Worm (Caenorhabditis elegans): ENCODE data around the gene cest-32.
A peak's percentile ranks its signal among the peaks of the same experiment; 100 is the strongest.

The cest-32 gene

ce11 chrV:5274974-5275373 lies 41.3 kb upstream of the cest-32 start:
- TF ChIP-seq ceh-32 (tag; optimal IDR thresholded peaks at IDR 0.05; ENCODE audit: poor library complexity) (no peak), cey-2 (tag; optimal IDR thresholded peaks at IDR 0.05; ENCODE audit: borderline replicate concordance, insufficient read depth) (no peak), zfp-2 (tag; optimal IDR thresholded peaks at IDR 0.05) (no peak), fos-1 (tag; optimal IDR thresholded peaks at IDR 0.05) (no peak), lir-3 (tag; optimal IDR thresholded peaks at IDR 0.05) (no peak), Y105C5A.15 (GFP tag; IDR thresholded peaks at IDR 0.05) (no peak), lin-15B (tag; optimal IDR thresholded peaks at IDR 0.05) (no peak), Y5F2A.4 (GFP tag; optimal IDR thresholded peaks at IDR 0.05) (no peak), nhr-77 (tag; optimal IDR thresholded peaks at IDR 0.05) (no peak), R02D3.7 (tag; optimal IDR thresholded peaks at IDR 0.05) (no peak), nhr-6 (tag; optimal IDR thresholded peaks at IDR 0.05) (no peak), mes-2 (tag; optimal IDR thresholded peaks at IDR 0.05; ENCODE audit: poor library complexity, severe bottlenecking) (peak; percentile 70), dpl-1 (GFP tag; optimal IDR thresholded peaks at IDR 0.05) (peak; percentile 66), fkh-10 (GFP tag; optimal IDR thresholded peaks at IDR 0.05) (no peak), rbr-2 (tag; optimal IDR thresholded peaks at IDR 0.05) (peak; percentile 46), mdl-1 (tag; optimal IDR thresholded peaks at IDR 0.05) (peak in 1 of 2 experiments; percentile 34), lsy-2 (tag; optimal IDR thresholded peaks at IDR 0.05) (peak in 1 of 2 experiments; percentile 72), jun-1 (tag; optimal IDR thresholded peaks at IDR 0.05) (no peak), T26A8.4 (GFP tag; IDR thresholded peaks at IDR 0.05) (peak; percentile 13; the same call in 1 of the 2 replicates), nhr-237 (tag; optimal IDR thresholded peaks at IDR 0.05) (no peak), dmd-6 (GFP tag; IDR thresholded peaks at IDR 0.05) (0 out of 2 replicates have a peak, but pooled peaks have one; percentile 37), nhr-48 (tag; optimal IDR thresholded peaks at IDR 0.05) (no peak), attf-4 (tag; optimal IDR thresholded peaks at IDR 0.05) (no peak), ZK337.2 (GFP tag; IDR thresholded peaks at IDR 0.05) (no peak), ceh-82 (tag; optimal IDR thresholded peaks at IDR 0.05) (no peak), F37D6.2 (tag; optimal IDR thresholded peaks at IDR 0.05) (peak; percentile 25), mdt-29 (GFP tag; IDR thresholded peaks at IDR 0.05) (no peak), lim-7 (GFP tag; IDR thresholded peaks at IDR 0.05) (no peak), ces-1 (GFP tag; optimal IDR thresholded peaks at IDR 0.05) (no peak), Y75B8A.6 (GFP tag; IDR thresholded peaks at IDR 0.05) (no peak), mep-1 (tag; optimal IDR thresholded peaks at IDR 0.05) (peak; percentile 34), hlh-11 (tag; optimal IDR thresholded peaks at IDR 0.05) (peak; percentile 36), ZK546.5 (tag; optimal IDR thresholded peaks at IDR 0.05) (no peak), duxl-1 (tag; optimal IDR thresholded peaks at IDR 0.05; ENCODE audit: poor library complexity) (peak; percentile 30), php-3 (GFP tag; IDR thresholded peaks at IDR 0.05) (no peak), lin-38 (GFP tag; IDR thresholded peaks at IDR 0.05) (peak; percentile 77), lin-29 (GFP tag; IDR thresholded peaks at IDR 0.05) (no peak), snpc-4 (tag; optimal IDR thresholded peaks at IDR 0.05) (no peak), zip-11 (GFP tag; IDR thresholded peaks at IDR 0.05) (no peak), lin-1 (GFP tag; IDR thresholded peaks at IDR 0.05) (no peak), hlh-30 (tag; optimal IDR thresholded peaks at IDR 0.05; ENCODE audit: insufficient read depth) (peak; percentile 61), ceh-20 (GFP tag; IDR thresholded peaks at IDR 0.05) (no peak), F26F4.8 (GFP tag; conservative IDR thresholded peaks at IDR 0.05) (no peak), T20F7.1 (GFP tag; optimal IDR thresholded peaks at IDR 0.05) (no peak), unc-62 (GFP tag; optimal IDR thresholded peaks at IDR 0.05 in 1 of 2) (no peak), unc-62 (tag; optimal IDR thresholded peaks at IDR 0.05) (no peak), hmg-1.1 (GFP tag; IDR thresholded peaks at IDR 0.05) (peak; percentile 35), spr-3 (GFP tag; optimal IDR thresholded peaks at IDR 0.05) (peak; percentile 33), egl-43 (GFP tag; IDR thresholded peaks at IDR 0.05) (peak; percentile 62; the same call in 1 of the 2 replicates), ceh-28 (tag; optimal IDR thresholded peaks at IDR 0.05) (no peak), dmd-8 (GFP tag; IDR thresholded peaks at IDR 0.05) (no peak), dve-1 (tag; optimal IDR thresholded peaks at IDR 0.05; ENCODE audit: insufficient read depth) (no peak)
